Worm (Caenorhabditis elegans) whole organism, early embryonic: ENCODE data around the gene Y57G11B.6.

Source experiments
- B0310.2 ChIP-seq: sonication (generic microtip); optimal IDR thresholded peaks from 2 replicates; lab custom pipeline; 2016; ENCODE audit warnings: mild to moderate bottlenecking, missing genetic modification characterization, missing compliant biosample characterization
- F13C5.2 ChIP-seq: sonication (generic microtip); optimal IDR thresholded peaks from 2 replicates; lab custom pipeline; 2017; ENCODE audit warnings: mild to moderate bottlenecking, missing genetic modification characterization, inconsistent platforms, missing compliant biosample characterization
- aly-1 ChIP-seq: sonication (generic microtip); optimal IDR thresholded peaks from 2 replicates; lab custom pipeline; 2016; ENCODE audit warnings: missing genetic modification characterization, missing compliant biosample characterization
- ama-1 ChIP-seq: fragments of 150-350 bp; optimal IDR thresholded peaks from 2 replicates; lab custom pipeline; 2014
- ceh-13 ChIP-seq: fragments of 200-800 bp; sonication (Bioruptor generic); optimal IDR thresholded peaks from 2 replicates; lab custom pipeline; 2018; ENCODE audit warnings: mild to moderate bottlenecking, missing genetic modification characterization, missing compliant biosample characterization
- ceh-36 ChIP-seq: sonication (generic microtip); optimal IDR thresholded peaks from 2 replicates; lab custom pipeline; 2016; ENCODE audit warnings: missing genetic modification characterization, inconsistent platforms, missing compliant biosample characterization
- ets-7 ChIP-seq: sonication (generic microtip); optimal IDR thresholded peaks from 2 replicates; lab custom pipeline; 2016; ENCODE audit warnings: missing genotype, missing genetic modification characterization, missing compliant biosample characterization
- flt-1 ChIP-seq: fragments of 200-800 bp; sonication (Bioruptor generic); IDR thresholded peaks from 2 replicates; pipeline ENCODE4 v1.3.6; 2022; ENCODE audit warnings: missing genetic modification characterization, missing compliant biosample characterization
- hmbx-1 ChIP-seq: sonication (generic microtip); optimal IDR thresholded peaks from 2 replicates; lab custom pipeline; 2016; ENCODE audit warnings: mild to moderate bottlenecking, missing genetic modification characterization, missing compliant biosample characterization
- hmg-4 ChIP-seq: fragments of 200-800 bp; sonication (Bioruptor generic); optimal IDR thresholded peaks from 2 replicates; lab custom pipeline; 2018; ENCODE audit warnings: mild to moderate bottlenecking, missing genetic modification characterization, missing compliant biosample characterization
- hnd-1 ChIP-seq: sonication (generic microtip); optimal IDR thresholded peaks from 2 replicates; lab custom pipeline; 2016; ENCODE audit warnings: missing genetic modification characterization, missing compliant biosample characterization
- pes-1 ChIP-seq: fragments of 200-800 bp; sonication (Bioruptor generic); IDR thresholded peaks from 2 replicates; pipeline ENCODE4 v1.3.6; 2022; ENCODE audit warnings: missing genetic modification reagents, missing genetic modification characterization, missing compliant biosample characterization
- scrt-1 ChIP-seq: fragments of 200-800 bp; sonication (Bioruptor generic); IDR thresholded peaks from 2 replicates; pipeline ENCODE4 v1.3.6; 2022; ENCODE audit warnings: missing genetic modification characterization, missing compliant biosample characterization
- sea-1 ChIP-seq: fragments of 200-800 bp; sonication (Bioruptor generic); conservative IDR thresholded peaks from 2 replicates; pipeline ENCODE4 v1.3.6; 2022; ENCODE audit warnings: missing genetic modification characterization, missing compliant biosample characterization
- tbx-11 ChIP-seq: fragments of 200-800 bp; sonication (Bioruptor generic); IDR thresholded peaks from 2 replicates; pipeline ENCODE4 v1.3.6; 2022; ENCODE audit warnings: missing genetic modification characterization, missing compliant biosample characterization
- tbx-37 ChIP-seq: fragments of 200-800 bp; sonication (Bioruptor generic); conservative IDR thresholded peaks from 2 replicates; pipeline ENCODE4 v1.3.6; 2022; ENCODE audit warnings: missing genetic modification reagents, missing genetic modification characterization, missing compliant biosample characterization
- tra-4 ChIP-seq: sonication (generic microtip); optimal IDR thresholded peaks from 2 replicates; lab custom pipeline; 2017; ENCODE audit warnings: missing genetic modification characterization, missing compliant biosample characterization

Gene Y57G11B.6

DNA sequence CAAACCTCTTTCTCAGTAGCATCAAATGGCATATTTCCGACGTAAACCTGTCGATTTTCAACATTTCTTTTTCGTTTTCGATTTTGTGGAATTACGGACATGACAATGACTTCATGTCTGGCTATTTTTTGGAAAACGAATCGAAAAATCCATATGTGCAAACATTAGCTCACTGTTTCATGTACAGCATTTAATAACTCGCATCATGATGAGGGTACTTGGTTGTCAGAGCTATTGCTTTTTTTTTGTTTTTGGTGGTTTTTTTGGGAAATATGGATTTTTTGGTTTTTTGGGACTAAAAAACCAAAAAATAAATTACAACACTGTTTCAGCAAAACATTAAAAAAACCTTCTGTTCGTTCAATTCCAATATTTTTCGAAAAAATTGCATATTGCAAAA, 42.3 kb downstream of the Y57G11B.6 start, which contains the start of gene Y57G11A.5:
Y57G11A.5 (minus strand) TSS at position 101 of the 400 bp plus-strand sequence.
- TF ChIP-seq tbx-11 (GFP tag; lab: Robert Waterston, UW) (no peak), ets-7 (tag; lab: Kevin White, UChicago) (no peak), sea-1 (no peak), ceh-36 (tag; lab: Kevin White, UChicago) (no peak), tra-4 (tag; lab: Kevin White, UChicago) (no peak), pes-1 (GFP tag; lab: Robert Waterston, UW) (no peak), ceh-13 (GFP tag; lab: Kevin White, UChicago) (no peak), F13C5.2 (tag; lab: Kevin White, UChicago) (no peak), hnd-1 (tag; lab: Kevin White, UChicago) (no peak), hmbx-1 (tag; lab: Kevin White, UChicago) (no peak), ama-1 (lab: Kevin White, UChicago) (no peak), aly-1 (tag; lab: Kevin White, UChicago) (no peak), tbx-37 (no peak), flt-1 (GFP tag; lab: Robert Waterston, UW) (no peak), hmg-4 (GFP tag; lab: Kevin White, UChicago) (no peak), scrt-1 (GFP tag; lab: Robert Waterston, UW) (no peak)

DNA sequence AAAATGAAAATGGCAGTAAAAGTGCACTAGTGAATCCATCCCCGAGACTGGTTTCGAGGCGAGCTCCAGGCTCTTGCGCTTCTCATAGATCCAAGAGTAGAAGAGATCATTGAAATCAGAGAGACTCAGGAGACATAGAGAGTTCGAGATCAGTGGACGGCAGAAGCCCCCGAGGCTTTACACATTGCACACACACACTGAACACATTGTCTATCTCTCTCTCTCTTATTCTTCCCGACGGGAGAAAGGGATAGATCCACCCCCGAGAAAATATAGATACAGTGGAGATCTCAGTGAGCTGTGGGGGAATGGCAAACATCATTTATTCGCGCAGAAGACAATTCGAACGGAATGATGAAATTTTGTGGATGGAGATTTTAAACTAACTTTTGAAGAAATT, 47.7 kb downstream of the Y57G11B.6 start:
- TF ChIP-seq tbx-37 (no peak), scrt-1 (GFP tag; lab: Robert Waterston, UW) (no peak), hmg-4 (GFP tag; lab: Kevin White, UChicago) (no peak), B0310.2 (tag; lab: Kevin White, UChicago) (no peak), flt-1 (GFP tag; lab: Robert Waterston, UW) (no peak), tbx-11 (GFP tag; lab: Robert Waterston, UW) (no peak), sea-1 (no peak), ceh-36 (tag; lab: Kevin White, UChicago) (no peak), F13C5.2 (tag; lab: Kevin White, UChicago) (no peak), ets-7 (tag; lab: Kevin White, UChicago) (no peak), hnd-1 (tag; lab: Kevin White, UChicago) (no peak), hmbx-1 (tag; lab: Kevin White, UChicago) (no peak), ama-1 (lab: Kevin White, UChicago) (no peak), ceh-13 (GFP tag; lab: Kevin White, UChicago) (no peak), pes-1 (GFP tag; lab: Robert Waterston, UW) (no peak), tra-4 (tag; lab: Kevin White, UChicago) (no peak), aly-1 (tag; lab: Kevin White, UChicago) (no peak)

- TF ChIP-seq hmbx-1 (tag; lab: Kevin White, UChicago) (no peak), ceh-36 (tag; lab: Kevin White, UChicago) (no peak), tbx-37 (no peak), sea-1 (no peak), B0310.2 (tag; lab: Kevin White, UChicago) (no peak), tra-4 (tag; lab: Kevin White, UChicago) (no peak), hnd-1 (tag; lab: Kevin White, UChicago) (no peak), aly-1 (tag; lab: Kevin White, UChicago) (no peak), ama-1 (lab: Kevin White, UChicago) (no peak)
Observed at ce11 chrIV:14506042-14506441, 48.6 kb downstream of the Y57G11B.6 start.

DNA sequence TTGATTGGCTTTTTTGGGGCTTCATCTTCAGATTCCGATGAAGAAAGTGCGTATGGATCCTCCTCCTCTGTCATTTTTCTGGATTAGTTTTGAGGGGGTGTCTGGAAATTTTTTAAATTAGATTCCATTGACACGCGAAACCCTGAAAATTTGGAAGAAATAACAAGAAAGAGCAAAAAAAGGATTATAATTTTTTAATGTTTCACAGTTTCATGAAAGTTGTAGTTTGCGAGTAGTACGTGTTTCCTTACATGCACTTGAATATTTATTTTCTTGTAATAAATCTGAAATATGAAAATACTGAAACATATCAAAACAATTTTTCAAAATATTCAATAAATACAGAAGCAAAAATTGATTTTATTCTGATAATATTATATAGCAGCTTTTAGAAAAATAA, 49.6 kb downstream of the Y57G11B.6 start, which contains the start of gene tag-273:
tag-273 (minus strand) TSS at position 101 of the 400 bp plus-strand sequence.
- TF ChIP-seq sea-1 (no peak), ama-1 (lab: Kevin White, UChicago) (no peak), tbx-11 (GFP tag; lab: Robert Waterston, UW) (no peak), ets-7 (tag; lab: Kevin White, UChicago) (no peak), ceh-13 (GFP tag; lab: Kevin White, UChicago) (no peak), flt-1 (GFP tag; lab: Robert Waterston, UW) (no peak), hmbx-1 (tag; lab: Kevin White, UChicago) (no peak), hnd-1 (tag; lab: Kevin White, UChicago) (no peak), ceh-36 (tag; lab: Kevin White, UChicago) (no peak), tbx-37 (no peak), hmg-4 (GFP tag; lab: Kevin White, UChicago) (no peak), scrt-1 (GFP tag; lab: Robert Waterston, UW) (no peak), pes-1 (GFP tag; lab: Robert Waterston, UW) (no peak), B0310.2 (tag; lab: Kevin White, UChicago) (no peak), aly-1 (tag; lab: Kevin White, UChicago) (no peak), F13C5.2 (tag; lab: Kevin White, UChicago) (no peak), tra-4 (tag; lab: Kevin White, UChicago) (no peak)
